Fruit fly (Drosophila melanogaster): Measurements from ENCODE around the gene UbcE2M.

DNA sequence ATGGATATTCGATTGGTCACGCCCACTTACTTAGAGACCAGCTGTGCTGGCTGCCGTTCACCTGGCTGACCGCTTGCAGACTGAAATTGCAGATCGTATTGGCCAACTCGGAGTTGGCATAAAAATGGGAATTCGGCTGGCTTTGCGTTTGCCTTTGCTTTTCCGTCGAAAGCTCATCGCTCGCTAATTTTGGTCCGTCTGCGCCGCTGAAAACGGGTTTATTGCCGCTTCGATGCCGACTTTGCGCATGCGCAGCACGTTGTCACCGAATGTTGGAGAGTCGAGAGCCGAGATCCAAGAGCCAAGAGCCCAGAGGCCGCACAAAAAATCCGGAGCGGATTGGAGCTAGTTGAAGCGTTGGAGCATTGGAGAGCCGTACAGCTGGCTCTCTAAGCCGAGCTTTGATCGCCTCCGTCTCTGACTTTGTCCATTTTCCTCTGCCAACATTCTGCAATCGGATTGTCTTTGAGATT lies 46.0 kb downstream of the UbcE2M start, which contains the start of gene CG13676:
- TF ChIP-seq CG8478 (optimal IDR thresholded peaks at IDR 0.05) (no peak), CTCF (optimal IDR thresholded peaks at IDR 0.05) (no peak)
